Fruit fly (Drosophila melanogaster) whole organism, embryonic: ENCODE results near the gene Ythdc1.

Source experiments
- Blimp-1 ChIP-seq: fragments of 200-800 bp; sonication (Bioruptor generic); optimal IDR thresholded peaks from 3 replicates; lab custom pipeline; 2018; ENCODE audit warnings: missing biosample characterization, missing genetic modification characterization, mild to moderate bottlenecking, moderate library complexity, missing genetic modification reagents
- CG10543 ChIP-seq: fragments of 200-800 bp; sonication (Bioruptor generic); optimal IDR thresholded peaks from 3 replicates; lab custom pipeline; 2017; ENCODE audit warnings: missing biosample characterization, mild to moderate bottlenecking, missing genetic modification characterization, moderate library complexity
- CG11093 ChIP-seq: fragments of 200-800 bp; sonication (Bioruptor generic); IDR thresholded peaks from 3 replicates; pipeline ENCODE4 v1.3.6; 2022; ENCODE audit warnings: missing biosample characterization, missing genetic modification characterization
- CG11398 ChIP-seq: fragments of 200-800 bp; sonication (Bioruptor generic); optimal IDR thresholded peaks from 2 replicates; lab custom pipeline; 2016; ENCODE audit warnings: missing biosample characterization, missing genetic modification characterization
- CG13123 ChIP-seq: fragments of 200-800 bp; sonication (Bioruptor generic); optimal IDR thresholded peaks from 2 replicates; lab custom pipeline; 2016; ENCODE audit warnings: missing biosample characterization, missing genetic modification characterization
- CG13624 ChIP-seq: fragments of 200-800 bp; sonication (Bioruptor generic); optimal IDR thresholded peaks from 2 replicates; lab custom pipeline; 2016; ENCODE audit warnings: missing biosample characterization, missing genetic modification characterization
- CG14710 ChIP-seq: fragments of 200-800 bp; sonication (Bioruptor generic); optimal IDR thresholded peaks from 3 replicates; lab custom pipeline; 2019; ENCODE audit warnings: missing biosample characterization, mild to moderate bottlenecking, missing genetic modification characterization, moderate library complexity
- CG15073 ChIP-seq: fragments of 200-800 bp; sonication (Bioruptor generic); optimal IDR thresholded peaks from 2 replicates; lab custom pipeline; 2016; ENCODE audit warnings: missing biosample characterization, missing genetic modification characterization
- CG15514 ChIP-seq: fragments of 200-800 bp; sonication (Bioruptor generic); optimal IDR thresholded peaks from 3 replicates; lab custom pipeline; 2017; ENCODE audit warnings: missing biosample characterization, missing genetic modification characterization, mild to moderate bottlenecking, moderate library complexity, missing genetic modification reagents
- CG15601 ChIP-seq: fragments of 200-800 bp; sonication (Bioruptor generic); optimal IDR thresholded peaks from 3 replicates; lab custom pipeline; 2019; ENCODE audit warnings: missing biosample characterization, mild to moderate bottlenecking, missing genetic modification characterization, moderate library complexity
- CG2712 ChIP-seq: fragments of 200-800 bp; optimal IDR thresholded peaks from 3 replicates; lab custom pipeline; 2019; ENCODE audit warnings: missing biosample characterization, mild to moderate bottlenecking, missing genetic modification characterization, moderate library complexity
- CG31441 ChIP-seq: fragments of 200-800 bp; sonication (Bioruptor generic); IDR thresholded peaks from 2 replicates; pipeline ENCODE4 v1.3.6; 2022; ENCODE audit warnings: missing biosample characterization, missing genetic modification characterization
- CG33213 ChIP-seq: fragments of 200-800 bp; sonication (Bioruptor generic); optimal IDR thresholded peaks from 3 replicates; lab custom pipeline; 2016; ENCODE audit warnings: missing biosample characterization, missing genetic modification characterization
- CG4328 ChIP-seq: fragments of 200-800 bp; sonication (Bioruptor generic); optimal IDR thresholded peaks from 3 replicates; lab custom pipeline; 2017; ENCODE audit warnings: missing biosample characterization, missing genetic modification reagents, missing genetic modification characterization
- CG43689 ChIP-seq: fragments of 200-800 bp; sonication (Bioruptor generic); IDR thresholded peaks from 2 replicates; pipeline ENCODE4 v1.3.6; 2022; ENCODE audit warnings: missing biosample characterization, missing genetic modification characterization
- CG4424 ChIP-seq: fragments of 200-800 bp; sonication (Bioruptor generic); optimal IDR thresholded peaks from 3 replicates; lab custom pipeline; 2016; ENCODE audit warnings: missing biosample characterization, missing genetic modification characterization
- CG5953 ChIP-seq: fragments of 200-800 bp; sonication (Bioruptor generic); IDR thresholded peaks from 2 replicates; pipeline ENCODE4 v1.3.6; 2022; ENCODE audit warnings: missing biosample characterization, missing genetic modification characterization
- CG7928 ChIP-seq: fragments of 200-800 bp; sonication (Bioruptor generic); optimal IDR thresholded peaks from 2 replicates; lab custom pipeline; 2017; ENCODE audit warnings: missing biosample characterization, mild to moderate bottlenecking, missing genetic modification characterization
- CG8281 ChIP-seq: fragments of 200-800 bp; sonication (Bioruptor generic); optimal IDR thresholded peaks from 2 replicates; lab custom pipeline; 2018; ENCODE audit warnings: missing biosample characterization, mild to moderate bottlenecking, missing genetic modification characterization, moderate library complexity
- CG8359 ChIP-seq: fragments of 200-800 bp; sonication (Bioruptor generic); optimal IDR thresholded peaks from 2 replicates; lab custom pipeline; 2017; ENCODE audit warnings: missing biosample characterization, mild to moderate bottlenecking, missing genetic modification characterization, borderline replicate concordance
- CG9215 ChIP-seq: fragments of 200-800 bp; sonication (Bioruptor generic); IDR thresholded peaks from 2 replicates; pipeline ENCODE4 v1.3.6; 2022; ENCODE audit warnings: missing biosample characterization, missing genetic modification characterization
- CTCF ChIP-seq: fragments of 200-800 bp; sonication (Bioruptor generic); optimal IDR thresholded peaks from 2 replicates; lab custom pipeline; 2017; ENCODE audit warnings: missing biosample characterization, mild to moderate bottlenecking, missing genetic modification characterization, moderate library complexity
- Dfd ChIP-seq, 2 experiments: fragments of >200 bp; optimal IDR thresholded peaks; 2 replicates each; lab custom pipeline; 2017; ENCODE audit warnings: missing biosample characterization in 2 of 2, missing genetic modification characterization in 2 of 2
- ERR ChIP-seq: fragments of 200-800 bp; sonication (Bioruptor generic); optimal IDR thresholded peaks from 2 replicates; lab custom pipeline; 2016; ENCODE audit warnings: missing biosample characterization, missing genetic modification characterization
- GATAe ChIP-seq: fragments of 200-800 bp; sonication (Bioruptor generic); conservative IDR thresholded peaks from 2 replicates; pipeline ENCODE4 v1.3.6; 2022; ENCODE audit warnings: missing biosample characterization, missing genetic modification characterization
- Hey ChIP-seq: fragments of 200-800 bp; sonication (Bioruptor generic); optimal IDR thresholded peaks from 3 replicates; lab custom pipeline; 2018; ENCODE audit warnings: missing biosample characterization, mild to moderate bottlenecking, missing genetic modification characterization
- Hr3 ChIP-seq: fragments of 200-800 bp; sonication (Bioruptor generic); optimal IDR thresholded peaks from 3 replicates; lab custom pipeline; 2016; ENCODE audit warnings: missing biosample characterization, missing genetic modification characterization
- Lhr ChIP-seq: fragments of 200-800 bp; sonication (Bioruptor generic); optimal IDR thresholded peaks from 3 replicates; lab custom pipeline; 2017; ENCODE audit warnings: mild to moderate bottlenecking, missing biosample characterization, missing genetic modification reagents, missing genetic modification characterization
- MBD-R2 ChIP-seq: fragments of 200-800 bp; sonication (Bioruptor generic); IDR thresholded peaks from 2 replicates; pipeline ENCODE4 v1.3.6; 2022; ENCODE audit warnings: missing biosample characterization, missing genetic modification characterization
- Mes4 ChIP-seq: fragments of 200-800 bp; sonication (Bioruptor generic); optimal IDR thresholded peaks from 2 replicates; lab custom pipeline; 2016; ENCODE audit warnings: missing biosample characterization, missing genetic modification characterization
- NC2β ChIP-seq: fragments of 200-800 bp; sonication (Bioruptor generic); optimal IDR thresholded peaks from 2 replicates; lab custom pipeline; 2016; ENCODE audit warnings: missing biosample characterization, missing genetic modification characterization
- Nf-YA ChIP-seq: fragments of 200-800 bp; sonication (Bioruptor generic); IDR thresholded peaks from 2 replicates; pipeline ENCODE4 v1.3.6; 2022; ENCODE audit warnings: missing biosample characterization, missing genetic modification characterization
- Taf1 ChIP-seq: fragments of 200-800 bp; sonication (Bioruptor generic); IDR thresholded peaks from 2 replicates; pipeline ENCODE4 v1.3.6; 2022; ENCODE audit warnings: missing biosample characterization, missing genetic modification characterization
- ara ChIP-seq: fragments of 200-800 bp; sonication (Bioruptor generic); IDR thresholded peaks from 2 replicates; pipeline ENCODE4 v1.3.6; 2022; ENCODE audit warnings: missing biosample characterization, missing genetic modification characterization
- ase ChIP-seq: fragments of 200-800 bp; sonication (Bioruptor generic); IDR thresholded peaks from 3 replicates; pipeline ENCODE4 v1.3.6; 2022; ENCODE audit warnings: missing biosample characterization, missing genetic modification characterization
- chif ChIP-seq, 2 experiments: fragments of 200-800 bp; sonication (Bioruptor generic); optimal IDR thresholded peaks; 3 replicates each; lab custom pipeline; 2016; ENCODE audit warnings: missing biosample characterization in 2 of 2, missing genetic modification characterization in 2 of 2
- disco-r ChIP-seq: fragments of 200-800 bp; sonication (Bioruptor generic); optimal IDR thresholded peaks from 2 replicates; lab custom pipeline; 2016; ENCODE audit warnings: missing biosample characterization, missing genetic modification characterization
- ftz-f1 ChIP-seq: fragments of 200-800 bp; sonication (Bioruptor generic); optimal IDR thresholded peaks from 2 replicates; lab custom pipeline; 2016; ENCODE audit warnings: missing biosample characterization, missing genetic modification characterization
- hkb ChIP-seq, 2 experiments: fragments of 200-800 bp in 1 of 2; fragments of >200 bp in 1 of 2; sonication (Bioruptor generic) in 1 of 2; IDR thresholded peaks in 1 of 2; optimal IDR thresholded peaks in 1 of 2; 2 replicates each; pipeline versions ENCODE4 v1.3.6 to Lab custom; 2017 to 2022; ENCODE audit warnings: missing biosample characterization in 1 of 2, missing genetic modification characterization in 1 of 2
- insv ChIP-seq, 2 experiments: fragments of 200-800 bp; sonication (Bioruptor generic); optimal IDR thresholded peaks; 3 replicates each; lab custom pipeline; 2016 to 2018; ENCODE audit warnings: missing biosample characterization in 2 of 2, missing genetic modification characterization in 2 of 2
- inv ChIP-seq: fragments of 200-800 bp; sonication (Bioruptor generic); IDR thresholded peaks from 2 replicates; pipeline ENCODE4 v1.3.6; 2022; ENCODE audit warnings: missing biosample characterization, missing genetic modification characterization; ENCODE audit not compliant: partially characterized antibody
- lilli ChIP-seq: fragments of 200-800 bp; sonication (Bioruptor generic); optimal IDR thresholded peaks from 3 replicates; lab custom pipeline; 2016; ENCODE audit warnings: missing biosample characterization, missing genetic modification characterization
- mld ChIP-seq: fragments of 200-800 bp; sonication (Bioruptor generic); IDR thresholded peaks from 3 replicates; pipeline ENCODE4 v1.3.6; 2022; ENCODE audit warnings: missing biosample characterization, missing genetic modification characterization; ENCODE audit not compliant: partially characterized antibody
- p53 ChIP-seq: fragments of 200-800 bp; sonication (Bioruptor generic); optimal IDR thresholded peaks from 2 replicates; lab custom pipeline; 2016; ENCODE audit warnings: missing biosample characterization, missing genetic modification characterization
- pho ChIP-seq: fragments of 200-800 bp; sonication (Bioruptor generic); optimal IDR thresholded peaks from 2 replicates; lab custom pipeline; 2016; ENCODE audit warnings: missing biosample characterization, missing genetic modification characterization
- ro ChIP-seq: fragments of 200-800 bp; sonication (Bioruptor generic); IDR thresholded peaks from 2 replicates; pipeline ENCODE4 v1.3.6; 2022; ENCODE audit warnings: missing biosample characterization, missing genetic modification characterization
- sug ChIP-seq: fragments of 200-800 bp; optimal IDR thresholded peaks from 2 replicates; lab custom pipeline; 2019; ENCODE audit warnings: missing biosample characterization, mild to moderate bottlenecking, missing genetic modification characterization, moderate library complexity
- unpg ChIP-seq: fragments of 200-800 bp; sonication (Bioruptor generic); optimal IDR thresholded peaks from 3 replicates; lab custom pipeline; 2018; ENCODE audit warnings: missing biosample characterization, mild to moderate bottlenecking, missing genetic modification characterization, moderate library complexity
- zen ChIP-seq: fragments of 200-800 bp; sonication (Bioruptor generic); optimal IDR thresholded peaks from 3 replicates; lab custom pipeline; 2018; ENCODE audit warnings: missing biosample characterization, mild to moderate bottlenecking, missing genetic modification characterization, moderate library complexity

Gene Ythdc1

DNA sequence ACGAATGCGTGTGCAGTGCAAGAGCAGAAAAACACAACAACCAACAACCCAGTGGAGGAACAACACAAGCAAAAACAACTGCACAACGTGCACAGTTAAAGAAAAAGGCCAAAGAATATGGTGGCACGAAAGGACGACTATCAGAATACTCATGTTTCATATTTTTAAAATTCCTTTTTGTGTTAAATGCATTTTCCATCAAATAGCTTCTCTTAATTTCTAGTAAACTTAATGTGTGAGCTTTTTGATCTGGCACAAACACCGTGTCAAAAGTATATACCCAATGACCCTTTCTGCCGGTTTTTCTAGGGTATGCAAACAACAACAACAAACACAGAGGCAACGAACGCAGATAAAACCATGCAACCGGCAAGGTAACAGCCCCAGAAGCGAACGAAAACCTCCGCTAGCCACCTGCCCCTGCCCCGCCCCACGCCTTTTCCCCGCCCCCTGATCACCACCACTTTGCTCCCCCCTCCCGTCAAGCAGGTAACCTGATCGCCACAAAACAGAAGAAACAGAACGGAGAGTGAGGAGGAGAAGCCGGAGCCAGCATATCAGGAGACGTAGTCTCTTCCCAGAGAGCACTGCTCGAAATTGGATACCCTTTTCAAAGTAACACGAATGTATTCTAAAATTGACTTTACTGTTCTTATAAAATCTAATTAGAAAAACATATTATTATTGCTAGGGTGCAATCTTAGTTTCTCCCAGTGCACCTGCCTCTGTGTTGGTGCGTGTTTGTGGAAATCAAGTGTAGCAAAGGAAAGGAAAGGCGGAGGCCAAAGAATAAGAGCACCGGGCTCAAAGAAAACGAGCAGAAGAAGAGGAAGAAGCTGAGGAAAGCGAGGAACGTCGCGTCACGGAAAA, 21.1 kb upstream of the Ythdc1 start (continued):
- TF ChIP-seq hkb (optimal IDR thresholded peaks at IDR 0.05; lab: Kevin White, UChicago) (no peak), hkb (GFP tag; IDR thresholded peaks at IDR 0.05; lab: Robert Waterston, UW) (peak; percentile 83), GATAe (GFP tag; lab: Robert Waterston, UW) (no peak), Hr3 (GFP tag; lab: Kevin White, UChicago) (peak; percentile 93), ftz-f1 (GFP tag; lab: Kevin White, UChicago) (no peak), Nf-YA (peak; percentile 67), ase (GFP tag; lab: Robert Waterston, UW) (peak; percentile 84), chif (GFP tag; optimal IDR thresholded peaks at IDR 0.05; lab: Kevin White, UChicago) (peak; percentile 96 to 98), CG43689 (GFP tag; lab: Robert Waterston, UW) (peak; percentile 72), CTCF (GFP tag; lab: Kevin White, UChicago) (peak; percentile 7), Lhr (GFP tag; lab: Kevin White, UChicago) (peak; percentile 85), inv (no peak), ERR (peak; percentile 87), Dfd (GFP tag; optimal IDR thresholded peaks at IDR 0.05; lab: Kevin White, UChicago) (no peak), zen (peak; percentile 93), MBD-R2 (GFP tag; lab: Robert Waterston, UW) (no peak; the same call in 1 of the 2 replicates), p53 (GFP tag; lab: Kevin White, UChicago) (peak; percentile 65), pho (peak; percentile 7), CG10543 (no peak), Hey (tag; lab: Kevin White, UChicago) (no peak), CG2712 (tag; lab: Kevin White, UChicago) (peak; percentile 93), CG8359 (GFP tag; lab: Kevin White, UChicago) (peak; percentile 79), ara (peak; percentile 98), CG15514 (GFP tag; lab: Kevin White, UChicago) (no peak), CG5953 (GFP tag; lab: Robert Waterston, UW) (peak; percentile 91), CG13624 (peak; percentile 72), CG4328 (GFP tag; lab: Kevin White, UChicago) (peak; percentile 32), CG15601 (tag; lab: Kevin White, UChicago) (peak; percentile 95), CG31441 (GFP tag; lab: Robert Waterston, UW) (peak; percentile 95), CG14710 (tag; lab: Kevin White, UChicago) (peak; percentile 94), CG11093 (GFP tag; lab: Robert Waterston, UW) (peak; percentile 90), ro (GFP tag; lab: Robert Waterston, UW) (peak; percentile 59), disco-r (GFP tag; lab: Kevin White, UChicago) (peak; percentile 71), unpg (peak; percentile 91), CG11398 (GFP tag; lab: Kevin White, UChicago) (peak; percentile 91), CG13123 (GFP tag; lab: Kevin White, UChicago) (peak; percentile 79), Blimp-1 (GFP tag; lab: Kevin White, UChicago) (peak; percentile 88), mld (GFP tag; lab: Robert Waterston, UW) (no peak), Taf1 (GFP tag; lab: Robert Waterston, UW) (peak; percentile 20; the same call in 1 of the 2 replicates), NC2β (GFP tag; lab: Kevin White, UChicago) (peak; percentile 94), CG7928 (GFP tag; lab: Kevin White, UChicago) (no peak), sug (no peak), CG4424 (GFP tag; lab: Kevin White, UChicago) (peak; percentile 95), lilli (GFP tag; lab: Kevin White, UChicago) (peak; percentile 88), CG15073 (GFP tag; lab: Kevin White, UChicago) (peak; percentile 69), CG8281 (tag; lab: Kevin White, UChicago) (peak; percentile 17), CG33213 (peak; percentile 93), Mes4 (GFP tag; lab: Kevin White, UChicago) (peak; percentile 88), insv (GFP tag; optimal IDR thresholded peaks at IDR 0.05; lab: Kevin White, UChicago) (peak in 1 of 2 experiments; percentile 71), CG9215 (peak; percentile 50)
